Fruit fly (Drosophila melanogaster) whole organism, embryonic: ENCODE measurements around the gene Dtg.

Experiments used
- Atf3 ChIP-seq: fragments of 200-800 bp; sonication (Bioruptor generic); optimal IDR thresholded peaks from 3 replicates; lab custom pipeline; 2016; ENCODE audit warnings: missing biosample characterization, missing genetic modification characterization
- Awh ChIP-seq: fragments of 200-800 bp; sonication (Bioruptor generic); IDR thresholded peaks from 2 replicates; pipeline ENCODE4, ENCODE4 v1.3.6; 2022; ENCODE audit warnings: missing biosample characterization, missing genetic modification characterization
- BEAF-32 ChIP-seq: fragments of 200-800 bp; sonication (Bioruptor generic); optimal IDR thresholded peaks from 3 replicates; lab custom pipeline; 2017; ENCODE audit warnings: missing biosample characterization, missing genetic modification characterization, mild to moderate bottlenecking, moderate library complexity, missing genetic modification reagents
- CG11085 ChIP-seq: fragments of 200-800 bp; sonication (Bioruptor generic); IDR thresholded peaks from 2 replicates; pipeline ENCODE4 v1.3.6; 2022; ENCODE audit warnings: missing biosample characterization, missing genetic modification characterization
- CG11504 ChIP-seq: fragments of 200-800 bp; sonication (Bioruptor generic); optimal IDR thresholded peaks from 3 replicates; lab custom pipeline; 2019; ENCODE audit warnings: missing biosample characterization, mild to moderate bottlenecking, missing genetic modification characterization, moderate library complexity
- CG13624 ChIP-seq: fragments of 200-800 bp; sonication (Bioruptor generic); optimal IDR thresholded peaks from 2 replicates; lab custom pipeline; 2016; ENCODE audit warnings: missing biosample characterization, missing genetic modification characterization
- CG13894 ChIP-seq: fragments of 200-800 bp; sonication (Bioruptor generic); optimal IDR thresholded peaks from 3 replicates; lab custom pipeline; 2018; ENCODE audit warnings: missing biosample characterization, mild to moderate bottlenecking, missing genetic modification characterization, moderate library complexity
- CG15011 ChIP-seq: fragments of 200-800 bp; sonication (Bioruptor generic); optimal IDR thresholded peaks from 3 replicates; lab custom pipeline; 2018; ENCODE audit warnings: missing biosample characterization, mild to moderate bottlenecking, missing genetic modification characterization
- CG17328 ChIP-seq: fragments of 200-800 bp; sonication (Bioruptor generic); IDR thresholded peaks from 2 replicates; pipeline ENCODE4 v1.3.6; 2022; ENCODE audit warnings: missing biosample characterization, missing genetic modification characterization
- CG17802 ChIP-seq: fragments of 200-800 bp; sonication (Bioruptor generic); optimal IDR thresholded peaks from 2 replicates; lab custom pipeline; 2018; ENCODE audit warnings: missing biosample characterization, mild to moderate bottlenecking, missing genetic modification characterization, moderate library complexity
- CG18011 ChIP-seq: fragments of 200-800 bp; sonication (Bioruptor generic); optimal IDR thresholded peaks from 2 replicates; lab custom pipeline; 2017; ENCODE audit warnings: missing biosample characterization, missing genetic modification characterization, mild to moderate bottlenecking, moderate library complexity, missing genotype
- CG18476 ChIP-seq: fragments of 200-800 bp; sonication (Bioruptor generic); optimal IDR thresholded peaks from 2 replicates; lab custom pipeline; 2016; ENCODE audit warnings: missing biosample characterization, mild to moderate bottlenecking, missing genetic modification characterization
- CG2129 ChIP-seq: fragments of 200-800 bp; sonication (Bioruptor generic); IDR thresholded peaks from 2 replicates; pipeline ENCODE4 v1.3.6; 2022; ENCODE audit warnings: missing biosample characterization, missing genetic modification characterization; ENCODE audit not compliant: partially characterized antibody
- CG31224 ChIP-seq: fragments of 200-800 bp; sonication (Bioruptor generic); IDR thresholded peaks from 2 replicates; pipeline ENCODE4 v1.3.6; 2022; ENCODE audit warnings: missing biosample characterization, missing genetic modification characterization
- CG31365 ChIP-seq: fragments of 200-800 bp; sonication (Bioruptor generic); optimal IDR thresholded peaks from 2 replicates; lab custom pipeline; 2018; ENCODE audit warnings: missing biosample characterization, mild to moderate bottlenecking, missing genetic modification characterization
- CG4282 ChIP-seq: fragments of 200-800 bp; sonication (Bioruptor generic); optimal IDR thresholded peaks from 2 replicates; lab custom pipeline; 2016; ENCODE audit warnings: missing biosample characterization, missing genetic modification characterization
- CG4707 ChIP-seq: fragments of 200-800 bp; sonication (Bioruptor generic); optimal IDR thresholded peaks from 2 replicates; lab custom pipeline; 2018; ENCODE audit warnings: missing biosample characterization, mild to moderate bottlenecking, missing genetic modification characterization, moderate library complexity
- CG8089 ChIP-seq: fragments of 200-800 bp; sonication (Bioruptor generic); optimal IDR thresholded peaks from 3 replicates; lab custom pipeline; 2016; ENCODE audit warnings: missing biosample characterization, missing genetic modification characterization
- CG8478 ChIP-seq: fragments of >200 bp; optimal IDR thresholded peaks from 2 replicates; lab custom pipeline; 2018
- CrebB ChIP-seq: fragments of 200-800 bp; sonication (Bioruptor generic); optimal IDR thresholded peaks from 3 replicates; lab custom pipeline; 2018; ENCODE audit warnings: missing biosample characterization, mild to moderate bottlenecking, missing genetic modification characterization
- Dek ChIP-seq: fragments of 200-800 bp; sonication (Bioruptor generic); optimal IDR thresholded peaks from 3 replicates; lab custom pipeline; 2019; ENCODE audit warnings: missing biosample characterization, mild to moderate bottlenecking, missing genetic modification characterization, moderate library complexity
- Eip74EF ChIP-seq, 2 experiments: fragments of 200-800 bp in 1 of 2; fragments of >200 bp in 1 of 2; sonication (Bioruptor generic) in 1 of 2; optimal IDR thresholded peaks; 2 replicates each; lab custom pipeline; 2017 to 2019; ENCODE audit warnings: missing biosample characterization in 2 of 2, missing genetic modification characterization in 2 of 2, mild to moderate bottlenecking in 1 of 2, moderate library complexity in 1 of 2
- Elba2 ChIP-seq: fragments of 200-800 bp; sonication (Bioruptor generic); optimal IDR thresholded peaks from 3 replicates; lab custom pipeline; 2016; ENCODE audit warnings: missing biosample characterization, missing genetic modification characterization
- H15 ChIP-seq: fragments of 200-800 bp; sonication (Bioruptor generic); IDR thresholded peaks from 3 replicates; pipeline ENCODE4 v1.3.6; 2022; ENCODE audit warnings: missing biosample characterization, missing genetic modification characterization
- Hr3 ChIP-seq: fragments of 200-800 bp; sonication (Bioruptor generic); optimal IDR thresholded peaks from 3 replicates; lab custom pipeline; 2016; ENCODE audit warnings: missing biosample characterization, missing genetic modification characterization
- MESR4 ChIP-seq: fragments of 200-800 bp; sonication (Bioruptor generic); optimal IDR thresholded peaks from 2 replicates; lab custom pipeline; 2018; ENCODE audit warnings: missing biosample characterization, mild to moderate bottlenecking, missing genetic modification characterization, moderate library complexity
- Max ChIP-seq: fragments of 200-800 bp; sonication (Bioruptor generic); optimal IDR thresholded peaks from 2 replicates; lab custom pipeline; 2016; ENCODE audit warnings: missing biosample characterization, mild to moderate bottlenecking, missing genetic modification characterization
- NC2α ChIP-seq: fragments of 200-800 bp; sonication (Bioruptor generic); optimal IDR thresholded peaks from 2 replicates; lab custom pipeline; 2016; ENCODE audit warnings: missing biosample characterization, missing genetic modification characterization
- NFAT ChIP-seq: fragments of 200-800 bp; sonication (Bioruptor generic); IDR thresholded peaks from 2 replicates; pipeline ENCODE4 v1.3.6; 2022; ENCODE audit warnings: missing biosample characterization, missing genetic modification characterization
- Nf-YA ChIP-seq: fragments of 200-800 bp; sonication (Bioruptor generic); IDR thresholded peaks from 2 replicates; pipeline ENCODE4 v1.3.6; 2022; ENCODE audit warnings: missing biosample characterization, missing genetic modification characterization
- Sox100B ChIP-seq: fragments of 200-800 bp; sonication (Bioruptor generic); optimal IDR thresholded peaks from 3 replicates; lab custom pipeline; 2018; ENCODE audit warnings: missing biosample characterization, mild to moderate bottlenecking, missing genetic modification characterization
- cas ChIP-seq: fragments of 200-800 bp; sonication (Bioruptor generic); IDR thresholded peaks from 2 replicates; pipeline ENCODE4 v1.3.6; 2022; ENCODE audit warnings: missing biosample characterization, missing genetic modification characterization
- dati ChIP-seq: fragments of 200-800 bp; sonication (Bioruptor generic); IDR thresholded peaks from 2 replicates; pipeline ENCODE4 v1.3.6; 2022; ENCODE audit warnings: missing biosample characterization, missing genetic modification characterization
- dm ChIP-seq: fragments of 200-800 bp; sonication (Bioruptor generic); optimal IDR thresholded peaks from 3 replicates; lab custom pipeline; 2016; ENCODE audit warnings: missing biosample characterization, missing genetic modification characterization
- emc ChIP-seq: fragments of 200-800 bp; sonication (Bioruptor generic); optimal IDR thresholded peaks from 2 replicates; lab custom pipeline; 2016; ENCODE audit warnings: missing biosample characterization, missing genetic modification characterization
- nerfin-2 ChIP-seq: fragments of 200-800 bp; sonication (Bioruptor generic); IDR thresholded peaks from 2 replicates; pipeline ENCODE4 v1.3.6; 2022; ENCODE audit warnings: missing biosample characterization, missing genetic modification characterization; ENCODE audit not compliant: partially characterized antibody
- pan ChIP-seq, 4 experiments: fragments of >200 bp in 3 of 4; fragments of 200-800 bp in 1 of 4; sonication (Bioruptor generic) in 1 of 4; optimal IDR thresholded peaks in 3 of 4; IDR thresholded peaks in 1 of 4; 2 replicates each; pipeline versions ENCODE4 v1.3.6 to Lab custom; 2017 to 2022; ENCODE audit warnings: missing biosample characterization in 2 of 4, missing genetic modification characterization in 2 of 4, mixed read lengths in 1 of 4
- pfk ChIP-seq: fragments of 200-800 bp; sonication (Bioruptor generic); optimal IDR thresholded peaks from 2 replicates; lab custom pipeline; 2018; ENCODE audit warnings: missing biosample characterization, mild to moderate bottlenecking, missing genetic modification characterization, moderate library complexity
- pho ChIP-seq: fragments of 200-800 bp; sonication (Bioruptor generic); optimal IDR thresholded peaks from 2 replicates; lab custom pipeline; 2016; ENCODE audit warnings: missing biosample characterization, missing genetic modification characterization
- phol ChIP-seq: fragments of 200-800 bp; sonication (Bioruptor generic); optimal IDR thresholded peaks from 3 replicates; lab custom pipeline; 2018; ENCODE audit warnings: missing biosample characterization, mild to moderate bottlenecking, missing genetic modification characterization, moderate library complexity
- pzg ChIP-seq: fragments of 200-800 bp; sonication (Bioruptor generic); optimal IDR thresholded peaks from 3 replicates; lab custom pipeline; 2018; ENCODE audit warnings: missing biosample characterization, mild to moderate bottlenecking, missing genetic modification characterization, moderate library complexity
- row ChIP-seq: fragments of 200-800 bp; sonication (Bioruptor generic); IDR thresholded peaks from 3 replicates; pipeline ENCODE4 v1.3.6; 2022; ENCODE audit warnings: missing biosample characterization, missing genetic modification characterization
- shn ChIP-seq: fragments of 200-800 bp; sonication (Bioruptor generic); optimal IDR thresholded peaks from 3 replicates; lab custom pipeline; 2016; ENCODE audit warnings: missing biosample characterization, missing genetic modification characterization
- slp2 ChIP-seq: fragments of 200-800 bp; sonication (Bioruptor generic); optimal IDR thresholded peaks from 2 replicates; lab custom pipeline; 2016; ENCODE audit warnings: missing biosample characterization, missing genetic modification characterization
- sna ChIP-seq: fragments of 200-800 bp; sonication (Bioruptor generic); IDR thresholded peaks from 2 replicates; pipeline ENCODE4 v1.3.6; 2022; ENCODE audit warnings: missing biosample characterization, missing genetic modification characterization; ENCODE audit not compliant: partially characterized antibody
- tio ChIP-seq: fragments of 200-800 bp; sonication (Bioruptor generic); optimal IDR thresholded peaks from 2 replicates; lab custom pipeline; 2017; ENCODE audit warnings: missing biosample characterization, missing genetic modification characterization, inconsistent platforms
- tll ChIP-seq, 2 experiments: fragments of 200-800 bp in 1 of 2; fragments of >200 bp in 1 of 2; sonication (Bioruptor generic) in 1 of 2; optimal IDR thresholded peaks; 2 replicates each; lab custom pipeline; 2017 to 2019; ENCODE audit warnings: missing biosample characterization in 2 of 2, missing genetic modification characterization in 2 of 2, mild to moderate bottlenecking in 1 of 2, moderate library complexity in 1 of 2
- tna ChIP-seq: fragments of 200-800 bp; sonication (Bioruptor generic); IDR thresholded peaks from 2 replicates; pipeline ENCODE4 v1.3.6; 2022; ENCODE audit warnings: missing biosample characterization, missing genetic modification characterization; ENCODE audit not compliant: partially characterized antibody
- twi ChIP-seq: fragments of 200-800 bp; optimal IDR thresholded peaks from 2 replicates; lab custom pipeline; 2019; ENCODE audit warnings: missing biosample characterization, mild to moderate bottlenecking, missing genetic modification characterization, moderate library complexity
- wek ChIP-seq: fragments of 200-800 bp; sonication (Bioruptor generic); optimal IDR thresholded peaks from 3 replicates; lab custom pipeline; 2018; ENCODE audit warnings: missing biosample characterization, mild to moderate bottlenecking, missing genetic modification characterization, moderate library complexity

Gene Dtg

DNA sequence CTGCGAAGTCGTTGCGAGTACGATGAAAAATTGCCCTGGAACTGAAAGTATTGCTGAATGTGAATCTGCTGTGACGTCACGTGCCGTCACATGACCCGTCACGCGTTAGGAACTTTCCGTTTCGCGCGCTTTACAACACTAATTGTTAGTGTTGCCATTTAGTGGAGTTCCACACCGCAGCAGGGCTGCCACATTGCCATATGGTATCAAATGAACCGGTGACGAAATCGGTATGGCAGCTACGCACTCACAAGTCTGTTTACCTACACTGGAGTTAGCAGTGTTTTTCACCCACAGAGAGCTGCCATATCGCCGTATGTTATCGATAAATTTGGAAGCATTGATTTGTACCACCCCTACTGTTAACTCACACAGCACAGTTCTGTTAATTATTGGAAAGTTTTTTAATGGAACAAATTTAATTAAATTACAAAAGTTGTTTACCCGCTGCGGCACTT lies 20.1 kb upstream of the Dtg start, which contains the start of the genes Vha55 and Snx3 (continued):
- TF ChIP-seq pan (optimal IDR thresholded peaks at IDR 0.05; lab: Kevin White, UChicago): no peak
- no peak for TF ChIP-seq pan (GFP tag; optimal IDR thresholded peaks at IDR 0.05 in 1 of 2, IDR thresholded peaks at IDR 0.05 in 1 of 2)
- peak; percentile 69 for TF ChIP-seq Hr3 (GFP tag; lab: Kevin White, UChicago)
- peak; percentile 91 for TF ChIP-seq CG13894 (tag; lab: Kevin White, UChicago)
- peak; percentile 85 for TF ChIP-seq pho (GFP tag; lab: Kevin White, UChicago)
- TF ChIP-seq Eip74EF (GFP tag; optimal IDR thresholded peaks at IDR 0.05; lab: Kevin White, UChicago): no peak
- no peak for TF ChIP-seq CG4707 (GFP tag; lab: Kevin White, UChicago)
- no peak for TF ChIP-seq NFAT (GFP tag; lab: Robert Waterston, UW)
- peak; percentile 27 for TF ChIP-seq slp2
- peak; percentile 70 for TF ChIP-seq Max (GFP tag; lab: Kevin White, UChicago)
- TF ChIP-seq CG8089 (GFP tag; lab: Kevin White, UChicago): peak; percentile 51
- TF ChIP-seq Dek (tag; lab: Kevin White, UChicago): peak; percentile 74
- TF ChIP-seq BEAF-32 (GFP tag; lab: Kevin White, UChicago): peak; percentile 71
- no peak for TF ChIP-seq sna (GFP tag; lab: Robert Waterston, UW)
- TF ChIP-seq Nf-YA (GFP tag; lab: Robert Waterston, UW): no peak
- TF ChIP-seq CG13624 (GFP tag; lab: Kevin White, UChicago): peak; percentile 88
- peak; percentile 60 for TF ChIP-seq NC2α (GFP tag; lab: Kevin White, UChicago)
- no peak for TF ChIP-seq CG31224 (GFP tag; lab: Robert Waterston, UW)
- TF ChIP-seq emc (GFP tag; lab: Kevin White, UChicago): peak; percentile 81
- peak; percentile 54 for TF ChIP-seq twi (tag; lab: Kevin White, UChicago)
- TF ChIP-seq tna (GFP tag; lab: Robert Waterston, UW): no peak
- no peak for TF ChIP-seq wek (GFP tag; lab: Kevin White, UChicago)
- TF ChIP-seq shn: peak; percentile 84
- peak; percentile 97 for TF ChIP-seq dm (GFP tag; lab: Kevin White, UChicago)
- TF ChIP-seq CG2129 (GFP tag; lab: Robert Waterston, UW): no peak
- no peak for TF ChIP-seq row (GFP tag; lab: Robert Waterston, UW)
- TF ChIP-seq CG17802: no peak
- peak; percentile 56 for TF ChIP-seq CG18011 (GFP tag; lab: Kevin White, UChicago)
- TF ChIP-seq H15 (GFP tag; lab: Robert Waterston, UW): no peak
- no peak for TF ChIP-seq Awh (GFP tag; lab: Robert Waterston, UW)
- TF ChIP-seq pzg (GFP tag; lab: Kevin White, UChicago): peak; percentile 100
- peak; percentile 82 for TF ChIP-seq CG8478 (lab: Kevin White, UChicago)
- no peak for TF ChIP-seq CG15011
- peak; percentile 91 for TF ChIP-seq MESR4
- no peak for TF ChIP-seq nerfin-2 (GFP tag; lab: Robert Waterston, UW)
- no peak for TF ChIP-seq Elba2
- no peak for TF ChIP-seq Sox100B (GFP tag; lab: Kevin White, UChicago)
- TF ChIP-seq tll (GFP tag; optimal IDR thresholded peaks at IDR 0.05; lab: Kevin White, UChicago): peak in 1 of 2 experiments; percentile 46
- no peak for TF ChIP-seq pfk (GFP tag; lab: Kevin White, UChicago)
- no peak for TF ChIP-seq CG11504 (tag; lab: Kevin White, UChicago)
- TF ChIP-seq tio: no peak
- peak; percentile 8 for TF ChIP-seq CG18476 (GFP tag; lab: Kevin White, UChicago)
- TF ChIP-seq cas (GFP tag; lab: Robert Waterston, UW): no peak
- peak; percentile 89 for TF ChIP-seq CrebB (tag; lab: Kevin White, UChicago)
- TF ChIP-seq dati: no peak
- TF ChIP-seq CG17328 (GFP tag; lab: Robert Waterston, UW): no peak
- TF ChIP-seq CG11085: no peak
- TF ChIP-seq phol: peak; percentile 65
- TF ChIP-seq Atf3 (GFP tag; lab: Kevin White, UChicago): peak; percentile 95
- peak; percentile 90 for TF ChIP-seq CG4282 (GFP tag; lab: Kevin White, UChicago)
- TF ChIP-seq CG31365 (tag; lab: Kevin White, UChicago): peak; percentile 52
